Fruit fly (Drosophila melanogaster) whole organism, embryonic: Measurements from ENCODE around the gene SclA.

Experiments used
- CG12104 ChIP-seq: fragments of 200-800 bp; sonication (Bioruptor generic); optimal IDR thresholded peaks from 3 replicates; lab custom pipeline; 2016; ENCODE audit warnings: missing biosample characterization, missing genetic modification characterization
- CG12155 ChIP-seq: fragments of 200-800 bp; sonication (Bioruptor generic); optimal IDR thresholded peaks from 3 replicates; lab custom pipeline; 2016; ENCODE audit warnings: missing biosample characterization, missing genetic modification characterization
- CG12236 ChIP-seq: fragments of 200-800 bp; sonication (Bioruptor generic); optimal IDR thresholded peaks from 2 replicates; lab custom pipeline; 2016; ENCODE audit warnings: missing biosample characterization, missing genetic modification characterization
- CG14014 ChIP-seq: fragments of 200-800 bp; sonication (Bioruptor generic); IDR thresholded peaks from 2 replicates; pipeline ENCODE4 v1.3.6; 2022; ENCODE audit warnings: missing biosample characterization, missing genetic modification characterization
- CG14965 ChIP-seq: fragments of 200-800 bp; sonication (Bioruptor generic); optimal IDR thresholded peaks from 2 replicates; lab custom pipeline; 2016; ENCODE audit warnings: missing biosample characterization, missing genetic modification characterization, borderline replicate concordance
- CG15601 ChIP-seq: fragments of 200-800 bp; sonication (Bioruptor generic); optimal IDR thresholded peaks from 3 replicates; lab custom pipeline; 2019; ENCODE audit warnings: missing biosample characterization, mild to moderate bottlenecking, missing genetic modification characterization, moderate library complexity
- CG16813 ChIP-seq: fragments of 200-800 bp; sonication (Bioruptor generic); IDR thresholded peaks from 3 replicates; pipeline ENCODE4 v1.3.6; 2022; ENCODE audit warnings: missing biosample characterization, missing genetic modification characterization; ENCODE audit not compliant: partially characterized antibody
- CG31388 ChIP-seq: fragments of 200-800 bp; sonication (Bioruptor generic); optimal IDR thresholded peaks from 2 replicates; lab custom pipeline; 2016; ENCODE audit warnings: missing biosample characterization, missing genetic modification characterization
- CG32532 ChIP-seq: fragments of 200-800 bp; sonication (Bioruptor generic); IDR thresholded peaks from 2 replicates; pipeline ENCODE4 v1.3.6; 2022; ENCODE audit warnings: missing biosample characterization, missing genetic modification characterization
- CG42726 ChIP-seq: fragments of 200-800 bp; sonication (Bioruptor generic); IDR thresholded peaks from 2 replicates; pipeline ENCODE4 v1.3.6; 2022; ENCODE audit warnings: missing biosample characterization, missing genetic modification characterization; ENCODE audit not compliant: partially characterized antibody
- CG4282 ChIP-seq: fragments of 200-800 bp; sonication (Bioruptor generic); optimal IDR thresholded peaks from 2 replicates; lab custom pipeline; 2016; ENCODE audit warnings: missing biosample characterization, missing genetic modification characterization
- CG43689 ChIP-seq: fragments of 200-800 bp; sonication (Bioruptor generic); IDR thresholded peaks from 2 replicates; pipeline ENCODE4 v1.3.6; 2022; ENCODE audit warnings: missing biosample characterization, missing genetic modification characterization
- CG4820 ChIP-seq: fragments of 200-800 bp; sonication (Bioruptor generic); optimal IDR thresholded peaks from 3 replicates; lab custom pipeline; 2016; ENCODE audit warnings: missing biosample characterization, missing genetic modification characterization
- CG5180 ChIP-seq: fragments of 200-800 bp; sonication (Bioruptor generic); optimal IDR thresholded peaks from 3 replicates; lab custom pipeline; 2017; ENCODE audit warnings: missing biosample characterization, missing genetic modification characterization, mild to moderate bottlenecking, moderate library complexity, missing genetic modification reagents
- CG7357 ChIP-seq: fragments of 200-800 bp; sonication (Bioruptor generic); IDR thresholded peaks from 3 replicates; pipeline ENCODE4 v1.3.6; 2022; ENCODE audit warnings: missing biosample characterization, missing genetic modification characterization
- CG8478 ChIP-seq: fragments of >200 bp; optimal IDR thresholded peaks from 2 replicates; lab custom pipeline; 2018
- Drgx ChIP-seq: fragments of 200-800 bp; sonication (Bioruptor generic); IDR thresholded peaks from 2 replicates; pipeline ENCODE4 v1.3.6; 2022; ENCODE audit warnings: missing biosample characterization, missing genetic modification characterization
- Ets65A ChIP-seq: fragments of 200-800 bp; sonication (Bioruptor generic); peaks from one replicate; lab custom pipeline; 2016; ENCODE audit warnings: missing biosample characterization, missing genetic modification characterization
- Hr39 ChIP-seq: fragments of >200 bp; optimal IDR thresholded peaks from 2 replicates; lab custom pipeline; 2017
- Lim3 ChIP-seq: fragments of 200-800 bp; sonication (Bioruptor generic); IDR thresholded peaks from 2 replicates; pipeline ENCODE4 v1.3.6; 2022; ENCODE audit warnings: missing biosample characterization, missing genetic modification characterization
- NC2α ChIP-seq: fragments of 200-800 bp; sonication (Bioruptor generic); optimal IDR thresholded peaks from 2 replicates; lab custom pipeline; 2016; ENCODE audit warnings: missing biosample characterization, missing genetic modification characterization
- Nf-YA ChIP-seq: fragments of 200-800 bp; sonication (Bioruptor generic); IDR thresholded peaks from 2 replicates; pipeline ENCODE4 v1.3.6; 2022; ENCODE audit warnings: missing biosample characterization, missing genetic modification characterization
- Pdp1 ChIP-seq, 2 experiments: fragments of 200-800 bp; sonication (Bioruptor generic); optimal IDR thresholded peaks; 3 replicates each; lab custom pipeline; 2016; ENCODE audit warnings: missing biosample characterization in 2 of 2, missing genetic modification characterization in 2 of 2, mild to moderate bottlenecking in 1 of 2, moderate library complexity in 1 of 2
- ab ChIP-seq: fragments of 200-800 bp; sonication (Bioruptor generic); optimal IDR thresholded peaks from 2 replicates; lab custom pipeline; 2016; ENCODE audit warnings: missing biosample characterization, missing genetic modification characterization
- cad ChIP-seq: fragments of >200 bp; optimal IDR thresholded peaks from 2 replicates; lab custom pipeline; 2017; ENCODE audit warnings: missing biosample characterization, missing genetic modification characterization
- chinmo ChIP-seq: fragments of 200-800 bp; sonication (Bioruptor generic); IDR thresholded peaks from 4 replicates; pipeline ENCODE4 v1.3.6; 2022; ENCODE audit warnings: missing biosample characterization, missing genetic modification characterization; ENCODE audit not compliant: partially characterized antibody
- fd102C ChIP-seq: fragments of 200-800 bp; sonication (Bioruptor generic); optimal IDR thresholded peaks from 2 replicates; lab custom pipeline; 2018; ENCODE audit warnings: missing biosample characterization, mild to moderate bottlenecking, missing genetic modification characterization, moderate library complexity
- gem ChIP-seq: fragments of 200-800 bp; sonication (Bioruptor generic); optimal IDR thresholded peaks from 2 replicates; lab custom pipeline; 2019; ENCODE audit warnings: missing biosample characterization, mild to moderate bottlenecking, missing genetic modification characterization, moderate library complexity
- nau ChIP-seq: fragments of 200-800 bp; sonication (Bioruptor generic); optimal IDR thresholded peaks from 3 replicates; lab custom pipeline; 2017; ENCODE audit warnings: missing biosample characterization, mild to moderate bottlenecking, missing genetic modification characterization, missing genetic modification reagents
- nerfin-2 ChIP-seq: fragments of 200-800 bp; sonication (Bioruptor generic); IDR thresholded peaks from 2 replicates; pipeline ENCODE4 v1.3.6; 2022; ENCODE audit warnings: missing biosample characterization, missing genetic modification characterization; ENCODE audit not compliant: partially characterized antibody
- sd ChIP-seq: fragments of 200-800 bp; sonication (Bioruptor generic); optimal IDR thresholded peaks from 3 replicates; lab custom pipeline; 2018; ENCODE audit warnings: missing biosample characterization, mild to moderate bottlenecking, missing genetic modification characterization, moderate library complexity
- sens-2 ChIP-seq: fragments of 200-800 bp; sonication (Bioruptor generic); IDR thresholded peaks from 2 replicates; pipeline ENCODE4 v1.3.6; 2022; ENCODE audit warnings: missing biosample characterization, missing genetic modification characterization
- sug ChIP-seq: fragments of 200-800 bp; optimal IDR thresholded peaks from 2 replicates; lab custom pipeline; 2019; ENCODE audit warnings: missing biosample characterization, mild to moderate bottlenecking, missing genetic modification characterization, moderate library complexity
- tgo ChIP-seq: fragments of 200-800 bp; sonication (Bioruptor generic); IDR thresholded peaks from 3 replicates; pipeline ENCODE4 v1.3.6; 2022; ENCODE audit warnings: missing biosample characterization, missing genetic modification characterization
- tll ChIP-seq, 2 experiments: fragments of 200-800 bp in 1 of 2; fragments of >200 bp in 1 of 2; sonication (Bioruptor generic) in 1 of 2; optimal IDR thresholded peaks; 2 replicates each; lab custom pipeline; 2017 to 2019; ENCODE audit warnings: missing biosample characterization in 2 of 2, missing genetic modification characterization in 2 of 2, mild to moderate bottlenecking in 1 of 2, moderate library complexity in 1 of 2
- trem ChIP-seq: fragments of 200-800 bp; optimal IDR thresholded peaks from 3 replicates; lab custom pipeline; 2019; ENCODE audit warnings: missing biosample characterization, mild to moderate bottlenecking, missing genetic modification characterization, moderate library complexity
- unc-4 ChIP-seq: fragments of 200-800 bp; sonication (Bioruptor generic); IDR thresholded peaks from 2 replicates; pipeline ENCODE4 v1.3.6; 2022; ENCODE audit warnings: missing biosample characterization, missing genetic modification characterization; ENCODE audit not compliant: partially characterized antibody
- z ChIP-seq: fragments of 200-800 bp; sonication (Bioruptor generic); IDR thresholded peaks from 3 replicates; pipeline ENCODE4 v1.3.6; 2022; ENCODE audit warnings: missing biosample characterization, missing genetic modification characterization
- zen2 ChIP-seq: fragments of 200-800 bp; sonication (Bioruptor generic); IDR thresholded peaks from 3 replicates; pipeline ENCODE4 v1.3.6; 2022; ENCODE audit warnings: missing biosample characterization, missing genetic modification characterization; ENCODE audit not compliant: partially characterized antibody

The SclA gene

DNA sequence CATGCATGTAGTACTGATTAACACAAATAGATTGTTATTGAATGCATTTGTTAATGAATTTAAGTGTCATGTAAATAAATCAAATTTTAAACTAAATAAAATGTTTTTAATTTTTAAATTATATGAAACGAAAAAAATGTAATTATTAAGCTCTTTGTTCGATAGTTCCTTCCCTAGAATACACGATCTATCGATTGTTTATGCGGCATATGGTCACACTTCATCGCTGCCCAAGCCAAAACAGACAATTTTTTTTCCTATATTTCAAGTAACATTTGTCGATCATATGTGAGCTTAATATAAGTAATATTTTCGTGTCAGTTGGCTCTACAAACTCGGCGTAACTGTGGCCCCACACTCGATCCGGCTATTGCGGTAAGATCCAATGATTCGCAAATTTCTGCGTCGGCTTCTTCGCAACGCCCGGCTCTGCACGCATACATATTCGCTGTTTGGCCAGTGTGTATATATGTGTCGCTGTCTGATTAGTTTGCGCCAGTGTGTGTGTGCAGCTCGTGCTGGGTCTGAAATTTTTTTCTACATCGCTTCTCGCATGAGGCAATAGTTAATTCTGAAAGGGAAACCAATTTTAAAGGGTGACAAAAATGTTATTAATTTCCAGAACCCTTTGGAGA lies 10.8 kb upstream of the SclA start, which contains the start of gene AspRS-m (continued):
- TF ChIP-seq Lim3 (GFP tag; lab: Robert Waterston, UW) (no peak), sug (tag; lab: Kevin White, UChicago) (no peak), CG8478 (lab: Kevin White, UChicago) (peak; percentile 79), zen2 (GFP tag; lab: Robert Waterston, UW) (peak; percentile 27; the same call in 1 of the 3 replicates), CG32532 (GFP tag; lab: Robert Waterston, UW) (peak; percentile 29; the same call in 1 of the 2 replicates), CG14965 (GFP tag; lab: Kevin White, UChicago) (no peak), tgo (GFP tag; lab: Robert Waterston, UW) (no peak)

DNA sequence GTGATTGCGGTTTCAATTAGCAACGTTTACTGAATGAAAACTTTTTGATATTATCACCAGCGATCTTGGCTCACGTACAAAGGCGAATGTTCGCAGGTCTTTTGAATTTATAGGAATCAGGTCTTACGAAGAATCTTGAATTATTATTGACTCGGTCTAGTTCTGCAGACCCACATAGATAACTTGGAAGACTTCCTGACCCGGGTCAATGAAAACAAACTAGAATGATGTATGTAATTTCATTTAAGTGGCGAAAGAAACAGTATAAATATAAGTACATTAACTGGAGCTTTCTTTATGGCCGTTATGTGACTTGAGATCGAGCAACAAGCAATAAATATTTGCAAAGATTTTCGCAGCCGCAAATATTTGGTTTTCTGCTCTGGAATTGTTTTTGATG lies 3.4 kb upstream of the SclA start, which contains the start of gene CG13282:
CG13282 (minus strand) TSS at position 101 of the 400 bp plus-strand sequence.
- no peak for TF ChIP-seq ab (GFP tag; lab: Kevin White, UChicago)

dm6 chr2L:16837158-16837557 lies 614 bp upstream of the SclA start, which contains the start of gene Nepl9:
Gene Nepl9, minus strand, starts transcription at chr2L:16837258.
- TF ChIP-seq Pdp1 (GFP tag; optimal IDR thresholded peaks at IDR 0.05; lab: Kevin White, UChicago) (peak in 1 of 2 experiments; percentile 5), Hr39 (lab: Kevin White, UChicago) (no peak)

DNA sequence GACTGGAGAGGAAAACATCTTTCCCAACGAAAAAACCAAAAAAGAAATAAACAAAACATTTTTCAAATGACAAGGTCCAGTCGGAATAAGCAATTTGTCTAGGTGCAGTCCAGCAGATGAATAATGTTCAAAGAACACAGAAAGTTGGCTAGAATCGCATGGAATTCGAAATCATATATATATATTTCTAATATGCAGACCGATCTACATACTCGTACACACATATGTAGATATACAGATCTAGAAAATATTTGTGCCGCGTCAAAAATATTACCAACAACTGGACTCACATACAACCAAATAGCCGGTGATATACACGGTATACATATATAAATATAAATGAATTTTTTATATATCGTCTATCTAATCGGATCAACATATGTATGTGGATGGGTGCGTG lies 1.9 kb downstream of the SclA start:
- TF ChIP-seq unc-4 (GFP tag; lab: Robert Waterston, UW) (no peak), sd (tag; lab: Kevin White, UChicago) (peak; percentile 92), nau (peak; percentile 7), chinmo (0 out of 4 replicates have a peak, but pooled peaks have one; percentile 44)

dm6 chr2L:16842505-16842904 lies 4.7 kb downstream of the SclA start:
- TF ChIP-seq CG12155 (GFP tag; lab: Kevin White, UChicago), result no peak

dm6 chr2L:16843336-16843735 lies 5.6 kb downstream of the SclA start:
- TF ChIP-seq Ets65A, result peak; percentile 80
- 0 out of 2 replicates have a peak, but pooled peaks have one; percentile 51 for TF ChIP-seq Drgx (GFP tag; lab: Robert Waterston, UW)
- no peak for TF ChIP-seq z (GFP tag; lab: Robert Waterston, UW)

dm6 chr2L:16845179-16845578 lies 7.4 kb downstream of the SclA start:
- TF ChIP-seq nerfin-2 (GFP tag; lab: Robert Waterston, UW) (no peak), Nf-YA (0 out of 2 replicates have a peak, but pooled peaks have one; percentile 21), CG43689 (GFP tag; lab: Robert Waterston, UW) (no peak), CG12236 (GFP tag; lab: Kevin White, UChicago) (no peak), CG42726 (GFP tag; lab: Robert Waterston, UW) (no peak), CG4282 (GFP tag; lab: Kevin White, UChicago) (no peak), CG5180 (GFP tag; lab: Kevin White, UChicago) (peak; percentile 10), tll (GFP tag; optimal IDR thresholded peaks at IDR 0.05; lab: Kevin White, UChicago) (peak in 1 of 2 experiments; percentile 54), gem (no peak), NC2α (GFP tag; lab: Kevin White, UChicago) (no peak), CG31388 (GFP tag; lab: Kevin White, UChicago) (no peak), sens-2 (GFP tag; lab: Robert Waterston, UW) (no peak), CG4820 (no peak), CG14014 (GFP tag; lab: Robert Waterston, UW) (no peak), CG12104 (GFP tag; lab: Kevin White, UChicago) (no peak), trem (tag; lab: Kevin White, UChicago) (no peak), fd102C (GFP tag; lab: Kevin White, UChicago) (no peak), cad (GFP tag; lab: Kevin White, UChicago) (no peak), CG16813 (GFP tag; lab: Robert Waterston, UW) (no peak), CG7357 (no peak), CG15601 (tag; lab: Kevin White, UChicago) (no peak)
